Fruit fly (Drosophila melanogaster) S2 (cell line): ENCODE data around the gene Elp1.

Experiments used
- CG8478 ChIP-seq: fragments of >200 bp; optimal IDR thresholded peaks from 2 replicates; lab custom pipeline; 2018
- CTCF ChIP-seq, 2 experiments: fragments of >200 bp; optimal IDR thresholded peaks; 2 replicates each; lab custom pipeline; 2018

Gene Elp1

dm6 chr3R:11623025-11623424 is 27.7 kb upstream of the Elp1 start, which contains the start of gene CG14711:
TSS of gene CG14711 (plus strand) at chr3R:11623339.
- TF ChIP-seq CTCF (optimal IDR thresholded peaks at IDR 0.05; lab: Kevin White, UChicago) (no peak), CG8478 (no peak)

dm6 chr3R:11625544-11625943 is 25.2 kb upstream of the Elp1 start, which contains the start of gene Zaf1:
TSS of gene Zaf1 (minus strand) at chr3R:11625644.
- TF ChIP-seq CTCF (optimal IDR thresholded peaks at IDR 0.05; lab: Kevin White, UChicago), result no peak

- TF ChIP-seq CG8478, result no peak
- no peak for TF ChIP-seq CTCF (optimal IDR thresholded peaks at IDR 0.05; lab: Kevin White, UChicago)
These were observed 24.2 kb upstream of the Elp1 start, which contains the start of the genes CG6813 and CG18764 for dm6 chr3R:11626571-11626970. TSS of gene CG6813 (minus strand) at chr3R:11626638. TSS of gene CG18764 (plus strand) at chr3R:11626889.

- TF ChIP-seq CG8478 (no peak), CTCF (optimal IDR thresholded peaks at IDR 0.05; lab: Kevin White, UChicago) (no peak)
These were observed 22.2 kb upstream of the Elp1 start, which contains the start of gene CG14712 for dm6 chr3R:11628416-11629041. TSS of gene CG14712 (plus strand) at chr3R:11628759.

- no peak for TF ChIP-seq CTCF (optimal IDR thresholded peaks at IDR 0.05; lab: Kevin White, UChicago)
- no peak for TF ChIP-seq CG8478
These were observed 13.2 kb upstream of the Elp1 start for dm6 chr3R:11637586-11637985.

dm6 chr3R:11639946-11640588 is 10.7 kb upstream of the Elp1 start:
- TF ChIP-seq CG8478, result no peak
- no peak for TF ChIP-seq CTCF (optimal IDR thresholded peaks at IDR 0.05; lab: Kevin White, UChicago)

- TF ChIP-seq CTCF (optimal IDR thresholded peaks at IDR 0.05; lab: Kevin White, UChicago), result no peak
- no peak for TF ChIP-seq CG8478
These were observed 3.9 kb upstream of the Elp1 start for dm6 chr3R:11646826-11647225.

dm6 chr3R:11648356-11649355 is 2.1 kb upstream of the Elp1 start:
- TF ChIP-seq CTCF (optimal IDR thresholded peaks at IDR 0.05; lab: Kevin White, UChicago), result no peak
- TF ChIP-seq CG8478, result no peak

dm6 chr3R:11649449-11649848 is 1.3 kb upstream of the Elp1 start:
- TF ChIP-seq CG8478, result no peak
- TF ChIP-seq CTCF (optimal IDR thresholded peaks at IDR 0.05; lab: Kevin White, UChicago), result no peak

- no peak for TF ChIP-seq CTCF (optimal IDR thresholded peaks at IDR 0.05; lab: Kevin White, UChicago)
These were observed 5.2 kb downstream of the Elp1 start, which contains the start of gene CG42327 for dm6 chr3R:11655873-11656374. TSS of gene CG42327 (plus strand) at chr3R:11656149.

dm6 chr3R:11656614-11657216 is 5.9 kb downstream of the Elp1 start:
- TF ChIP-seq CTCF (optimal IDR thresholded peaks at IDR 0.05; lab: Kevin White, UChicago) (no peak), CG8478 (no peak)

- TF ChIP-seq CTCF (optimal IDR thresholded peaks at IDR 0.05; lab: Kevin White, UChicago) (no peak), CG8478 (no peak)
These were observed 7.0 kb downstream of the Elp1 start for dm6 chr3R:11657786-11658193.

dm6 chr3R:11661187-11661586 is 10.4 kb downstream of the Elp1 start:
- TF ChIP-seq CTCF (optimal IDR thresholded peaks at IDR 0.05; lab: Kevin White, UChicago), result no peak
- TF ChIP-seq CG8478, result no peak

- TF ChIP-seq CG8478 (no peak), CTCF (optimal IDR thresholded peaks at IDR 0.05; lab: Kevin White, UChicago) (no peak)
These were observed 10.9 kb downstream of the Elp1 start for dm6 chr3R:11661712-11662111.

dm6 chr3R:11662617-11663016 is 11.8 kb downstream of the Elp1 start:
- TF ChIP-seq CG8478 (no peak), CTCF (optimal IDR thresholded peaks at IDR 0.05; lab: Kevin White, UChicago) (no peak)
